Fruit fly (Drosophila melanogaster) whole organism, embryonic: Measurements from ENCODE around the gene Acp76A.

Experiments
- CG13775 ChIP-seq: fragments of 200-800 bp; sonication (Bioruptor generic); optimal IDR thresholded peaks from 3 replicates; lab custom pipeline; 2017; ENCODE audit warnings: missing biosample characterization, mild to moderate bottlenecking, missing genetic modification characterization
- CG16863 ChIP-seq: fragments of 200-800 bp; sonication (Bioruptor generic); optimal IDR thresholded peaks from 3 replicates; lab custom pipeline; 2016; ENCODE audit warnings: missing biosample characterization, missing genetic modification characterization
- CG17186 ChIP-seq: fragments of 200-800 bp; sonication (Bioruptor generic); optimal IDR thresholded peaks from 3 replicates; lab custom pipeline; 2017; ENCODE audit warnings: missing biosample characterization, missing genetic modification reagents, missing genetic modification characterization
- CG31224 ChIP-seq: fragments of 200-800 bp; sonication (Bioruptor generic); IDR thresholded peaks from 2 replicates; pipeline ENCODE4 v1.3.6; 2022; ENCODE audit warnings: missing biosample characterization, missing genetic modification characterization
- CG5245 ChIP-seq: fragments of 200-800 bp; sonication (Bioruptor generic); optimal IDR thresholded peaks from 3 replicates; lab custom pipeline; 2016; ENCODE audit warnings: missing biosample characterization, missing genetic modification characterization
- CTCF ChIP-seq: fragments of 200-800 bp; sonication (Bioruptor generic); optimal IDR thresholded peaks from 2 replicates; lab custom pipeline; 2017; ENCODE audit warnings: missing biosample characterization, mild to moderate bottlenecking, missing genetic modification characterization, moderate library complexity
- Eip74EF ChIP-seq, 2 experiments: fragments of 200-800 bp in 1 of 2; fragments of >200 bp in 1 of 2; sonication (Bioruptor generic) in 1 of 2; optimal IDR thresholded peaks; 2 replicates each; lab custom pipeline; 2017 to 2019; ENCODE audit warnings: missing biosample characterization in 2 of 2, missing genetic modification characterization in 2 of 2, mild to moderate bottlenecking in 1 of 2, moderate library complexity in 1 of 2
- Vsx1 ChIP-seq: fragments of 200-800 bp; sonication (Bioruptor generic); optimal IDR thresholded peaks from 2 replicates; lab custom pipeline; 2017; ENCODE audit warnings: missing biosample characterization, mild to moderate bottlenecking, missing genetic modification characterization, missing genetic modification reagents
- psq ChIP-seq: fragments of 200-800 bp; sonication (Bioruptor generic); optimal IDR thresholded peaks from 2 replicates; lab custom pipeline; 2017; ENCODE audit warnings: missing biosample characterization, missing genetic modification characterization

dm6 chr3L:19021701-19022100 lies 30.1 kb downstream of the Acp76A start:
- TF ChIP-seq Eip74EF (GFP tag; optimal IDR thresholded peaks at IDR 0.05; lab: Kevin White, UChicago) (no peak), CG16863 (GFP tag; lab: Kevin White, UChicago) (no peak), Vsx1 (no peak), psq (GFP tag; lab: Kevin White, UChicago) (no peak), CG5245 (no peak), CG13775 (no peak), CG31224 (GFP tag; lab: Robert Waterston, UW) (no peak), CTCF (GFP tag; lab: Kevin White, UChicago) (no peak), CG17186 (no peak)
